Worm (Caenorhabditis elegans): Measurements from ENCODE around the gene F13E9.15.

The F13E9.15 gene

ce11 chrIV:10918877-10919560, 29.3 kb upstream of the F13E9.15 start:
- TF ChIP-seq ref-1 (GFP tag; conservative IDR thresholded peaks at IDR 0.05) (no peak), cog-1 (tag; optimal IDR thresholded peaks at IDR 0.05) (peak; percentile 39), ztf-29 (GFP tag; IDR thresholded peaks at IDR 0.05) (no peak), tab-1 (GFP tag; IDR thresholded peaks at IDR 0.05) (no peak), ztf-23 (GFP tag; IDR thresholded peaks at IDR 0.05) (no peak), flt-1 (GFP tag; IDR thresholded peaks at IDR 0.05) (peak; percentile 50; the same call in 1 of the 2 replicates), med-1 (GFP tag; optimal IDR thresholded peaks at IDR 0.05; ENCODE audit: insufficient read depth) (no peak), klf-2 (GFP tag; conservative IDR thresholded peaks at IDR 0.05) (no peak)

ce11 chrIV:10916134-10916533, 26.5 kb upstream of the F13E9.15 start:
- TF ChIP-seq ztf-29 (GFP tag; IDR thresholded peaks at IDR 0.05) (no peak), cog-1 (tag; optimal IDR thresholded peaks at IDR 0.05) (no peak), med-1 (GFP tag; optimal IDR thresholded peaks at IDR 0.05; ENCODE audit: insufficient read depth) (no peak), T22C8.4 (GFP tag; IDR thresholded peaks at IDR 0.05) (no peak), klf-2 (GFP tag; conservative IDR thresholded peaks at IDR 0.05) (no peak), flt-1 (GFP tag; IDR thresholded peaks at IDR 0.05) (no peak), ref-1 (GFP tag; conservative IDR thresholded peaks at IDR 0.05) (no peak), tab-1 (GFP tag; IDR thresholded peaks at IDR 0.05) (no peak), ztf-23 (GFP tag; IDR thresholded peaks at IDR 0.05) (no peak)

- TF ChIP-seq ref-1 (GFP tag; conservative IDR thresholded peaks at IDR 0.05) = no peak
- no peak for TF ChIP-seq cog-1 (tag; optimal IDR thresholded peaks at IDR 0.05)
- TF ChIP-seq tab-1 (GFP tag; IDR thresholded peaks at IDR 0.05) = no peak
- TF ChIP-seq med-1 (GFP tag; optimal IDR thresholded peaks at IDR 0.05; ENCODE audit: insufficient read depth) = no peak
- TF ChIP-seq klf-2 (GFP tag; conservative IDR thresholded peaks at IDR 0.05) = no peak
- no peak for TF ChIP-seq ztf-29 (GFP tag; IDR thresholded peaks at IDR 0.05)
These were observed 25.7 kb upstream of the F13E9.15 start, which contains the start of gene ZK593.3 for ce11 chrIV:10915388-10915787. TSS of gene ZK593.3 (plus strand) at chrIV:10915688.

ce11 chrIV:10913081-10913480, 23.4 kb upstream of the F13E9.15 start, which contains the start of gene ZK593.2:
TSS of gene ZK593.2 (plus strand) at chrIV:10913381.
- TF ChIP-seq med-1 (GFP tag; optimal IDR thresholded peaks at IDR 0.05; ENCODE audit: insufficient read depth) = no peak
- TF ChIP-seq T22C8.4 (GFP tag; IDR thresholded peaks at IDR 0.05) = no peak
- no peak for TF ChIP-seq tab-1 (GFP tag; IDR thresholded peaks at IDR 0.05)
- no peak for TF ChIP-seq ztf-29 (GFP tag; IDR thresholded peaks at IDR 0.05)
- TF ChIP-seq flt-1 (GFP tag; IDR thresholded peaks at IDR 0.05) = no peak
- no peak for TF ChIP-seq cog-1 (tag; optimal IDR thresholded peaks at IDR 0.05)
- no peak for TF ChIP-seq ztf-23 (GFP tag; IDR thresholded peaks at IDR 0.05)
- no peak for TF ChIP-seq klf-2 (GFP tag; conservative IDR thresholded peaks at IDR 0.05)
- no peak for TF ChIP-seq ref-1 (GFP tag; conservative IDR thresholded peaks at IDR 0.05)

ce11 chrIV:10909708-10910107, 20.0 kb upstream of the F13E9.15 start, which contains the start of gene pyk-2:
TSS of gene pyk-2 (plus strand) at chrIV:10909913.
- TF ChIP-seq T22C8.4 (GFP tag; IDR thresholded peaks at IDR 0.05) = no peak
- no peak for TF ChIP-seq flt-1 (GFP tag; IDR thresholded peaks at IDR 0.05)
- no peak for TF ChIP-seq ref-1 (GFP tag; conservative IDR thresholded peaks at IDR 0.05)
- no peak for TF ChIP-seq ztf-23 (GFP tag; IDR thresholded peaks at IDR 0.05)
- no peak for TF ChIP-seq klf-2 (GFP tag; conservative IDR thresholded peaks at IDR 0.05)
- no peak for TF ChIP-seq ztf-29 (GFP tag; IDR thresholded peaks at IDR 0.05)
- no peak for TF ChIP-seq med-1 (GFP tag; optimal IDR thresholded peaks at IDR 0.05; ENCODE audit: insufficient read depth)
- no peak for TF ChIP-seq cog-1 (tag; optimal IDR thresholded peaks at IDR 0.05)
- TF ChIP-seq tab-1 (GFP tag; IDR thresholded peaks at IDR 0.05) = no peak

ce11 chrIV:10909206-10909605, 19.5 kb upstream of the F13E9.15 start, which contains the start of gene ZK596.2:
TSS of gene ZK596.2 (minus strand) at chrIV:10909306.
- TF ChIP-seq flt-1 (GFP tag; IDR thresholded peaks at IDR 0.05) = no peak
- no peak for TF ChIP-seq T22C8.4 (GFP tag; IDR thresholded peaks at IDR 0.05)
- TF ChIP-seq klf-2 (GFP tag; conservative IDR thresholded peaks at IDR 0.05) = no peak
- no peak for TF ChIP-seq ztf-23 (GFP tag; IDR thresholded peaks at IDR 0.05)
- TF ChIP-seq med-1 (GFP tag; optimal IDR thresholded peaks at IDR 0.05; ENCODE audit: insufficient read depth) = no peak
- no peak for TF ChIP-seq tab-1 (GFP tag; IDR thresholded peaks at IDR 0.05)
- no peak for TF ChIP-seq ref-1 (GFP tag; conservative IDR thresholded peaks at IDR 0.05)
- no peak for TF ChIP-seq ztf-29 (GFP tag; IDR thresholded peaks at IDR 0.05)
- TF ChIP-seq cog-1 (tag; optimal IDR thresholded peaks at IDR 0.05) = no peak

ce11 chrIV:10904282-10904681, 14.6 kb upstream of the F13E9.15 start, which contains the start of gene ZK596.3:
TSS of gene ZK596.3 (minus strand) at chrIV:10904382.
- TF ChIP-seq cog-1 (tag; optimal IDR thresholded peaks at IDR 0.05) (no peak), ztf-29 (GFP tag; IDR thresholded peaks at IDR 0.05) (no peak), med-1 (GFP tag; optimal IDR thresholded peaks at IDR 0.05; ENCODE audit: insufficient read depth) (no peak)

- TF ChIP-seq ztf-29 (GFP tag; IDR thresholded peaks at IDR 0.05) (no peak), med-1 (GFP tag; optimal IDR thresholded peaks at IDR 0.05; ENCODE audit: insufficient read depth) (no peak), ztf-23 (GFP tag; IDR thresholded peaks at IDR 0.05) (no peak), cog-1 (tag; optimal IDR thresholded peaks at IDR 0.05) (no peak), flt-1 (GFP tag; IDR thresholded peaks at IDR 0.05) (no peak), T22C8.4 (GFP tag; IDR thresholded peaks at IDR 0.05) (no peak), ref-1 (GFP tag; conservative IDR thresholded peaks at IDR 0.05) (no peak), klf-2 (GFP tag; conservative IDR thresholded peaks at IDR 0.05) (no peak), tab-1 (GFP tag; IDR thresholded peaks at IDR 0.05) (no peak)
These were observed 12.8 kb upstream of the F13E9.15 start for ce11 chrIV:10902476-10902875.

ce11 chrIV:10900083-10900482, 10.4 kb upstream of the F13E9.15 start, which contains the start of gene srlf-30:
TSS of gene srlf-30 (plus strand) at chrIV:10900383.
- no peak for TF ChIP-seq T22C8.4 (GFP tag; IDR thresholded peaks at IDR 0.05)
- no peak for TF ChIP-seq med-1 (GFP tag; optimal IDR thresholded peaks at IDR 0.05; ENCODE audit: insufficient read depth)
- no peak for TF ChIP-seq flt-1 (GFP tag; IDR thresholded peaks at IDR 0.05)
- TF ChIP-seq tab-1 (GFP tag; IDR thresholded peaks at IDR 0.05) = no peak

- TF ChIP-seq ref-1 (GFP tag; conservative IDR thresholded peaks at IDR 0.05) (no peak), klf-2 (GFP tag; conservative IDR thresholded peaks at IDR 0.05) (no peak), ztf-23 (GFP tag; IDR thresholded peaks at IDR 0.05) (no peak), ztf-29 (GFP tag; IDR thresholded peaks at IDR 0.05) (no peak)
These were observed 9.4 kb upstream of the F13E9.15 start, which contains the start of the genes F13E9.9 and F13E9.19 for ce11 chrIV:10899091-10899490. TSS of gene F13E9.9 (minus strand) at chrIV:10899191. TSS of gene F13E9.19 (plus strand) at chrIV:10899406.

Data from whole organism, midembryonic.